Fruit fly (Drosophila melanogaster): ENCODE results near the gene CG5418.

The CG5418 gene

dm6 chr2L:12415485-12416137 is 37.4 kb downstream of the CG5418 start (continued):
- TF ChIP-seq CG31388 (GFP tag; optimal IDR thresholded peaks at IDR 0.05), result no peak
- TF ChIP-seq CG17328 (GFP tag; IDR thresholded peaks at IDR 0.05), result no peak
- TF ChIP-seq lbe (GFP tag; optimal IDR thresholded peaks at IDR 0.05), result no peak
- peak; percentile 42 for TF ChIP-seq Sox102F (GFP tag; optimal IDR thresholded peaks at IDR 0.05)
- no peak for TF ChIP-seq CG10431 (GFP tag; optimal IDR thresholded peaks at IDR 0.05)
- TF ChIP-seq CG4360 (GFP tag; IDR thresholded peaks at IDR 0.05), result no peak
- no peak for TF ChIP-seq Max (GFP tag; optimal IDR thresholded peaks at IDR 0.05)
- no peak for TF ChIP-seq CG4707 (GFP tag; optimal IDR thresholded peaks at IDR 0.05)
- no peak for TF ChIP-seq CG10209 (GFP tag; optimal IDR thresholded peaks at IDR 0.05)
- no peak for TF ChIP-seq Dip3 (GFP tag; optimal IDR thresholded peaks at IDR 0.05)
- TF ChIP-seq ems (GFP tag; optimal IDR thresholded peaks at IDR 0.05), result no peak
- peak; percentile 62 for TF ChIP-seq CG9727 (GFP tag; optimal IDR thresholded peaks at IDR 0.05)
- no peak for TF ChIP-seq pnt (GFP tag; optimal IDR thresholded peaks at IDR 0.05)
- TF ChIP-seq CG18599 (GFP tag; optimal IDR thresholded peaks at IDR 0.05), result peak; percentile 1
- TF ChIP-seq Meics (GFP tag; optimal IDR thresholded peaks at IDR 0.05), result peak; percentile 48
- TF ChIP-seq Dip2 (GFP tag; IDR thresholded peaks at IDR 0.05), result no peak
- no peak for TF ChIP-seq tap (tag; optimal IDR thresholded peaks at IDR 0.05)
- TF ChIP-seq Dek (tag; optimal IDR thresholded peaks at IDR 0.05), result no peak
- no peak for TF ChIP-seq CG3995 (GFP tag; optimal IDR thresholded peaks at IDR 0.05)
- no peak for TF ChIP-seq exex (tag; optimal IDR thresholded peaks at IDR 0.05)
- TF ChIP-seq Hand (GFP tag; optimal IDR thresholded peaks at IDR 0.05), result no peak
- TF ChIP-seq Scr (GFP tag; IDR thresholded peaks at IDR 0.05; ENCODE audit: partially characterized antibody), result no peak
- no peak for TF ChIP-seq tx (GFP tag; optimal IDR thresholded peaks at IDR 0.05)
- no peak for TF ChIP-seq ftz-f1 (GFP tag; optimal IDR thresholded peaks at IDR 0.05)
- no peak for TF ChIP-seq CG10543 (GFP tag; optimal IDR thresholded peaks at IDR 0.05)
- TF ChIP-seq vvl (GFP tag; IDR thresholded peaks at IDR 0.05), result 0 out of 2 replicates have a peak, but pooled peaks have one; percentile 5
- no peak for TF ChIP-seq CG33213 (GFP tag; optimal IDR thresholded peaks at IDR 0.05)
- no peak for TF ChIP-seq cato (GFP tag; optimal IDR thresholded peaks at IDR 0.05; ENCODE audit: borderline replicate concordance)
- no peak for TF ChIP-seq sna (GFP tag; IDR thresholded peaks at IDR 0.05; ENCODE audit: partially characterized antibody)
- no peak for TF ChIP-seq CG16815 (GFP tag; optimal IDR thresholded peaks at IDR 0.05)
- no peak for TF ChIP-seq CG10366 (GFP tag; IDR thresholded peaks at IDR 0.05)
- peak; percentile 65 for TF ChIP-seq gem (tag; optimal IDR thresholded peaks at IDR 0.05)
- no peak for TF ChIP-seq zen (tag; optimal IDR thresholded peaks at IDR 0.05)
- TF ChIP-seq Side (GFP tag; optimal IDR thresholded peaks at IDR 0.05), result no peak
- TF ChIP-seq CG34224 (GFP tag; IDR thresholded peaks at IDR 0.05; ENCODE audit: partially characterized antibody), result no peak
- peak; percentile 48 for TF ChIP-seq nmo (GFP tag; optimal IDR thresholded peaks at IDR 0.05)
- no peak for TF ChIP-seq CG14441 (GFP tag; IDR thresholded peaks at IDR 0.05)
- TF ChIP-seq CG17568 (GFP tag; optimal IDR thresholded peaks at IDR 0.05), result no peak
- no peak for TF ChIP-seq salm (tag; optimal IDR thresholded peaks at IDR 0.05)
- no peak for TF ChIP-seq lov (optimal IDR thresholded peaks at IDR 0.05)
- TF ChIP-seq lov (GFP tag; IDR thresholded peaks at IDR 0.05), result no peak
- TF ChIP-seq Hmx (GFP tag; optimal IDR thresholded peaks at IDR 0.05), result peak; percentile 32
- no peak for TF ChIP-seq CG6175 (GFP tag; IDR thresholded peaks at IDR 0.05)
- TF ChIP-seq CG17186 (GFP tag; optimal IDR thresholded peaks at IDR 0.05), result no peak
- no peak for TF ChIP-seq CG14667 (GFP tag; IDR thresholded peaks at IDR 0.05)
- no peak for TF ChIP-seq CG16863 (GFP tag; optimal IDR thresholded peaks at IDR 0.05)
- no peak for TF ChIP-seq Lpt (GFP tag; optimal IDR thresholded peaks at IDR 0.05)
- TF ChIP-seq ERR (GFP tag; optimal IDR thresholded peaks at IDR 0.05), result no peak
- TF ChIP-seq NC2β (GFP tag; optimal IDR thresholded peaks at IDR 0.05), result no peak
- no peak for TF ChIP-seq CG2129 (GFP tag; IDR thresholded peaks at IDR 0.05; ENCODE audit: partially characterized antibody)
